Fruit fly (Drosophila melanogaster) whole organism, pupa: Measurements from ENCODE around the gene Gad1.

Source experiments
- CG10348 ChIP-seq: fragments of 200-800 bp; sonication (Bioruptor generic); IDR thresholded peaks from 2 replicates; pipeline ENCODE4 v1.3.6; 2022; ENCODE audit warnings: missing biosample characterization, missing genetic modification characterization
- CG13204 ChIP-seq: fragments of 200-800 bp; sonication (Bioruptor generic); optimal IDR thresholded peaks from 2 replicates; lab custom pipeline; 2018; ENCODE audit warnings: missing biosample characterization, mild to moderate bottlenecking, missing genetic modification characterization, moderate library complexity
- CG14655 ChIP-seq: fragments of 200-800 bp; sonication (Bioruptor generic); optimal IDR thresholded peaks from 3 replicates; lab custom pipeline; 2017; ENCODE audit warnings: mild to moderate bottlenecking, missing biosample characterization, missing genetic modification reagents, missing genetic modification characterization
- CG15710 ChIP-seq: fragments of 200-800 bp; sonication (Bioruptor generic); optimal IDR thresholded peaks from 2 replicates; lab custom pipeline; 2018; ENCODE audit warnings: missing biosample characterization, mild to moderate bottlenecking, missing genetic modification characterization, moderate library complexity
- CG17806 ChIP-seq: fragments of 200-800 bp; sonication (Bioruptor generic); optimal IDR thresholded peaks from 2 replicates; lab custom pipeline; 2018; ENCODE audit warnings: missing biosample characterization, mild to moderate bottlenecking, missing genetic modification characterization, moderate library complexity
- CG34367 ChIP-seq: fragments of 200-800 bp; sonication (Bioruptor generic); optimal IDR thresholded peaks from 2 replicates; lab custom pipeline; 2018; ENCODE audit warnings: missing biosample characterization, mild to moderate bottlenecking, missing genetic modification characterization
- CG8301 ChIP-seq: fragments of 200-800 bp; sonication (Bioruptor generic); optimal IDR thresholded peaks from 2 replicates; lab custom pipeline; 2018; ENCODE audit warnings: missing biosample characterization, mild to moderate bottlenecking, missing genetic modification characterization
- CG9948 ChIP-seq: fragments of 200-800 bp; sonication (Bioruptor generic); optimal IDR thresholded peaks from 2 replicates; lab custom pipeline; 2018; ENCODE audit warnings: missing biosample characterization, mild to moderate bottlenecking, missing genetic modification characterization, moderate library complexity
- D1 ChIP-seq: fragments of 200-800 bp; sonication (Bioruptor generic); optimal IDR thresholded peaks from 2 replicates; lab custom pipeline; 2018; ENCODE audit warnings: missing biosample characterization, mild to moderate bottlenecking, missing genetic modification characterization, moderate library complexity
- EcR ChIP-seq: fragments of 200-800 bp; sonication (Bioruptor generic); optimal IDR thresholded peaks from 3 replicates; lab custom pipeline; 2019; ENCODE audit warnings: missing biosample characterization, missing genetic modification characterization, mild to moderate bottlenecking, moderate library complexity, missing genetic modification reagents
- Pif1B ChIP-seq: fragments of 200-800 bp; sonication (Bioruptor generic); optimal IDR thresholded peaks from 3 replicates; lab custom pipeline; 2016; ENCODE audit warnings: missing biosample characterization, missing genetic modification characterization
- gl ChIP-seq: fragments of 200-800 bp; sonication (Bioruptor generic); optimal IDR thresholded peaks from 2 replicates; lab custom pipeline; 2018; ENCODE audit warnings: missing biosample characterization, mild to moderate bottlenecking, missing genetic modification characterization

dm6 chr3L:4068368-4068767, 20.2 kb downstream of the Gad1 start:
- TF ChIP-seq EcR (GFP tag; lab: Kevin White, UChicago), result no peak
- TF ChIP-seq CG17806 (tag; lab: Kevin White, UChicago), result no peak
- TF ChIP-seq CG9948 (tag; lab: Kevin White, UChicago), result no peak
- no peak for TF ChIP-seq CG13204 (GFP tag; lab: Kevin White, UChicago)
- TF ChIP-seq CG34367, result no peak
- no peak for TF ChIP-seq CG10348 (GFP tag; lab: Robert Waterston, UW)
- no peak for TF ChIP-seq CG8301 (tag; lab: Kevin White, UChicago)
- TF ChIP-seq CG14655 (GFP tag; lab: Kevin White, UChicago), result no peak
- no peak for TF ChIP-seq CG15710
- TF ChIP-seq Pif1B (GFP tag; lab: Kevin White, UChicago), result no peak
- no peak for TF ChIP-seq gl (tag; lab: Kevin White, UChicago)
- TF ChIP-seq D1 (tag; lab: Kevin White, UChicago), result no peak
